Worm (Caenorhabditis elegans): ENCODE results near the gene fbxb-18.

Gene fbxb-18

ce11 chrII:1688813-1689212, at the start of gene fbxb-18, which contains the start of gene fbxb-19:
Gene fbxb-18, minus strand, starts transcription at chrII:1688913.
Gene fbxb-19, minus strand, starts transcription at chrII:1689181.
- TF ChIP-seq dao-5 (tag; optimal IDR thresholded peaks at IDR 0.05) (no peak), W03F9.2 (tag; optimal IDR thresholded peaks at IDR 0.05) (no peak), him-1 (tag; optimal IDR thresholded peaks at IDR 0.05) (no peak)

- TF ChIP-seq W03F9.2 (tag; optimal IDR thresholded peaks at IDR 0.05), result no peak
- TF ChIP-seq him-1 (tag; optimal IDR thresholded peaks at IDR 0.05), result no peak
- TF ChIP-seq dao-5 (tag; optimal IDR thresholded peaks at IDR 0.05), result no peak
These were observed 47.6 kb upstream of the fbxb-18 start, which contains the start of gene ceh-83 for ce11 chrII:1736353-1736752. Gene ceh-83, minus strand, starts transcription at chrII:1736533.

- TF ChIP-seq him-1 (tag; optimal IDR thresholded peaks at IDR 0.05), result no peak
- TF ChIP-seq dao-5 (tag; optimal IDR thresholded peaks at IDR 0.05), result no peak
- no peak for TF ChIP-seq W03F9.2 (tag; optimal IDR thresholded peaks at IDR 0.05)
These were observed 46.4 kb upstream of the fbxb-18 start for ce11 chrII:1735145-1735544.

ce11 chrII:1731932-1732331, 43.2 kb upstream of the fbxb-18 start, which contains the start of gene ceh-82:
Gene ceh-82, plus strand, starts transcription at chrII:1732232.
- TF ChIP-seq W03F9.2 (tag; optimal IDR thresholded peaks at IDR 0.05) (no peak), dao-5 (tag; optimal IDR thresholded peaks at IDR 0.05) (no peak), him-1 (tag; optimal IDR thresholded peaks at IDR 0.05) (no peak)

ce11 chrII:1730103-1730502, 41.4 kb upstream of the fbxb-18 start, which contains the start of gene ceh-81:
Gene ceh-81, plus strand, starts transcription at chrII:1730403.
- TF ChIP-seq W03F9.2 (tag; optimal IDR thresholded peaks at IDR 0.05), result no peak

- TF ChIP-seq him-1 (tag; optimal IDR thresholded peaks at IDR 0.05), result no peak
- TF ChIP-seq W03F9.2 (tag; optimal IDR thresholded peaks at IDR 0.05), result no peak
- TF ChIP-seq dao-5 (tag; optimal IDR thresholded peaks at IDR 0.05), result no peak
These were observed 39.5 kb upstream of the fbxb-18 start, which contains the start of gene btb-9 for ce11 chrII:1728253-1728652. Gene btb-9, plus strand, starts transcription at chrII:1728506.

ce11 chrII:1725735-1726134, 37.0 kb upstream of the fbxb-18 start, which contains the start of gene F45C12.17:
Gene F45C12.17, plus strand, starts transcription at chrII:1726111.
- TF ChIP-seq dao-5 (tag; optimal IDR thresholded peaks at IDR 0.05) (no peak), W03F9.2 (tag; optimal IDR thresholded peaks at IDR 0.05) (no peak), him-1 (tag; optimal IDR thresholded peaks at IDR 0.05) (no peak)

ce11 chrII:1724314-1724713, 35.6 kb upstream of the fbxb-18 start, which contains the start of gene fbxb-11:
Gene fbxb-11, plus strand, starts transcription at chrII:1724614.
- TF ChIP-seq him-1 (tag; optimal IDR thresholded peaks at IDR 0.05), result no peak
- no peak for TF ChIP-seq W03F9.2 (tag; optimal IDR thresholded peaks at IDR 0.05)
- TF ChIP-seq dao-5 (tag; optimal IDR thresholded peaks at IDR 0.05), result no peak

ce11 chrII:1722394-1722793, 33.7 kb upstream of the fbxb-18 start, which contains the start of the genes fbxb-5 and btb-8:
Gene fbxb-5, minus strand, starts transcription at chrII:1722494.
Gene btb-8, plus strand, starts transcription at chrII:1722770.
- no peak for TF ChIP-seq him-1 (tag; optimal IDR thresholded peaks at IDR 0.05)
- no peak for TF ChIP-seq dao-5 (tag; optimal IDR thresholded peaks at IDR 0.05)
- TF ChIP-seq W03F9.2 (tag; optimal IDR thresholded peaks at IDR 0.05), result no peak

- TF ChIP-seq him-1 (tag; optimal IDR thresholded peaks at IDR 0.05), result no peak
- no peak for TF ChIP-seq W03F9.2 (tag; optimal IDR thresholded peaks at IDR 0.05)
- no peak for TF ChIP-seq dao-5 (tag; optimal IDR thresholded peaks at IDR 0.05)
These were observed 30.4 kb upstream of the fbxb-18 start, which contains the start of gene fbxb-48 for ce11 chrII:1719153-1719552. Gene fbxb-48, minus strand, starts transcription at chrII:1719253.

- no peak for TF ChIP-seq W03F9.2 (tag; optimal IDR thresholded peaks at IDR 0.05)
- no peak for TF ChIP-seq dao-5 (tag; optimal IDR thresholded peaks at IDR 0.05)
- TF ChIP-seq him-1 (tag; optimal IDR thresholded peaks at IDR 0.05), result no peak
These were observed 26.1 kb upstream of the fbxb-18 start, which contains the start of gene btb-6 for ce11 chrII:1714772-1715353. Gene btb-6, plus strand, starts transcription at chrII:1715303.

- TF ChIP-seq dao-5 (tag; optimal IDR thresholded peaks at IDR 0.05) (no peak), him-1 (tag; optimal IDR thresholded peaks at IDR 0.05) (no peak), W03F9.2 (tag; optimal IDR thresholded peaks at IDR 0.05) (no peak)
These were observed 24.2 kb upstream of the fbxb-18 start, which contains the start of gene btb-7 for ce11 chrII:1712938-1713337. Gene btb-7, plus strand, starts transcription at chrII:1713238.

- TF ChIP-seq W03F9.2 (tag; optimal IDR thresholded peaks at IDR 0.05) (no peak), dao-5 (tag; optimal IDR thresholded peaks at IDR 0.05) (no peak), him-1 (tag; optimal IDR thresholded peaks at IDR 0.05) (no peak)
These were observed 21.2 kb upstream of the fbxb-18 start, which contains the start of gene fbxa-184 for ce11 chrII:1709959-1710358. Gene fbxa-184, plus strand, starts transcription at chrII:1710259.

- no peak for TF ChIP-seq dao-5 (tag; optimal IDR thresholded peaks at IDR 0.05)
- TF ChIP-seq W03F9.2 (tag; optimal IDR thresholded peaks at IDR 0.05), result no peak
- TF ChIP-seq him-1 (tag; optimal IDR thresholded peaks at IDR 0.05), result no peak
These were observed 17.7 kb upstream of the fbxb-18 start, which contains the start of gene sdz-18 for ce11 chrII:1706385-1706784. Gene sdz-18, minus strand, starts transcription at chrII:1706485.

Data from whole organism, L4/young adult.